Fruit fly (Drosophila melanogaster) whole organism, prepupa: Measurements from ENCODE around the gene CG42779.

ENCODE experiments used
- Blimp-1 ChIP-seq: fragments of 200-800 bp; sonication (Bioruptor generic); optimal IDR thresholded peaks from 3 replicates; lab custom pipeline; 2017; ENCODE audit warnings: missing biosample characterization, missing genetic modification characterization, mild to moderate bottlenecking, moderate library complexity, missing genetic modification reagents
- CG11762 ChIP-seq: fragments of 200-800 bp; sonication (Bioruptor generic); optimal IDR thresholded peaks from 3 replicates; lab custom pipeline; 2016; ENCODE audit warnings: missing biosample characterization, missing genetic modification characterization; ENCODE audit not compliant: insufficient read depth
- CG11902 ChIP-seq: fragments of 200-800 bp; sonication (Bioruptor generic); optimal IDR thresholded peaks from 3 replicates; lab custom pipeline; 2016; ENCODE audit warnings: missing biosample characterization, missing genetic modification characterization
- CG34406 ChIP-seq: fragments of 200-800 bp; sonication (Bioruptor generic); optimal IDR thresholded peaks from 3 replicates; lab custom pipeline; 2016; ENCODE audit warnings: missing biosample characterization, missing genetic modification characterization
- CG6163 ChIP-seq: fragments of 200-800 bp; sonication (Bioruptor generic); IDR thresholded peaks from 3 replicates; pipeline ENCODE4 v1.3.6; 2022; ENCODE audit warnings: missing biosample characterization, missing genetic modification characterization
- CG8319 ChIP-seq: fragments of 200-800 bp; sonication (Bioruptor generic); optimal IDR thresholded peaks from 3 replicates; lab custom pipeline; 2016; ENCODE audit warnings: missing biosample characterization, missing genetic modification characterization
- eg ChIP-seq: fragments of 200-800 bp; sonication (Bioruptor generic); IDR thresholded peaks from 3 replicates; pipeline ENCODE4 v1.3.6; 2022; ENCODE audit warnings: missing biosample characterization, missing genetic modification characterization
- esn ChIP-seq: fragments of 200-800 bp; sonication (Bioruptor generic); optimal IDR thresholded peaks from 2 replicates; lab custom pipeline; 2016; ENCODE audit warnings: missing biosample characterization, mild to moderate bottlenecking, missing genetic modification characterization, moderate library complexity

- TF ChIP-seq CG11762 (GFP tag; lab: Kevin White, UChicago) (no peak), CG8319 (GFP tag; lab: Kevin White, UChicago) (no peak), esn (GFP tag; lab: Kevin White, UChicago) (no peak), CG34406 (GFP tag; lab: Kevin White, UChicago) (no peak), CG11902 (GFP tag; lab: Kevin White, UChicago) (no peak), CG6163 (GFP tag; lab: Robert Waterston, UW) (no peak), Blimp-1 (GFP tag; lab: Kevin White, UChicago) (no peak), eg (GFP tag; lab: Robert Waterston, UW) (no peak)
Observed at dm6 chr3R:17120165-17120564, 1.2 kb upstream of the CG42779 start, which contains the start of gene CG34278.
